Fruit fly (Drosophila melanogaster) whole organism, embryonic: ENCODE data around the gene CG15019.

ENCODE experiments used
- Ada2b ChIP-seq: fragments of 200-800 bp; sonication (Bioruptor generic); IDR thresholded peaks from 2 replicates; pipeline ENCODE4 v1.3.6; 2022; ENCODE audit warnings: missing biosample characterization, missing genetic modification characterization
- Atf-2 ChIP-seq: fragments of 200-800 bp; sonication (Bioruptor generic); optimal IDR thresholded peaks from 2 replicates; lab custom pipeline; 2016; ENCODE audit warnings: missing biosample characterization, missing genetic modification characterization
- Blimp-1 ChIP-seq: fragments of 200-800 bp; sonication (Bioruptor generic); optimal IDR thresholded peaks from 3 replicates; lab custom pipeline; 2018; ENCODE audit warnings: missing biosample characterization, missing genetic modification characterization, mild to moderate bottlenecking, moderate library complexity, missing genetic modification reagents
- CG10431 ChIP-seq: fragments of 200-800 bp; sonication (Bioruptor generic); optimal IDR thresholded peaks from 3 replicates; lab custom pipeline; 2018; ENCODE audit warnings: missing biosample characterization, mild to moderate bottlenecking, missing genetic modification characterization
- CG11504 ChIP-seq: fragments of 200-800 bp; sonication (Bioruptor generic); optimal IDR thresholded peaks from 3 replicates; lab custom pipeline; 2019; ENCODE audit warnings: missing biosample characterization, mild to moderate bottlenecking, missing genetic modification characterization, moderate library complexity
- CG11560 ChIP-seq: fragments of 200-800 bp; sonication (Bioruptor generic); IDR thresholded peaks from 3 replicates; pipeline ENCODE4 v1.3.6; 2022; ENCODE audit warnings: missing biosample characterization, missing genetic modification characterization
- CG12744 ChIP-seq: fragments of 200-800 bp; sonication (Bioruptor generic); optimal IDR thresholded peaks from 2 replicates; lab custom pipeline; 2016; ENCODE audit warnings: missing biosample characterization, missing genetic modification characterization
- CG14014 ChIP-seq: fragments of 200-800 bp; sonication (Bioruptor generic); IDR thresholded peaks from 2 replicates; pipeline ENCODE4 v1.3.6; 2022; ENCODE audit warnings: missing biosample characterization, missing genetic modification characterization
- CG16815 ChIP-seq: fragments of 200-800 bp; sonication (Bioruptor generic); optimal IDR thresholded peaks from 3 replicates; lab custom pipeline; 2017; ENCODE audit warnings: missing biosample characterization, mild to moderate bottlenecking, missing genetic modification characterization
- CG16863 ChIP-seq: fragments of 200-800 bp; sonication (Bioruptor generic); optimal IDR thresholded peaks from 3 replicates; lab custom pipeline; 2016; ENCODE audit warnings: missing biosample characterization, missing genetic modification characterization
- CG17385 ChIP-seq: fragments of 200-800 bp; sonication (Bioruptor generic); optimal IDR thresholded peaks from 3 replicates; lab custom pipeline; 2018; ENCODE audit warnings: missing biosample characterization, mild to moderate bottlenecking, missing genetic modification characterization
- CG17829 ChIP-seq: fragments of 200-800 bp; optimal IDR thresholded peaks from 2 replicates; lab custom pipeline; 2019; ENCODE audit warnings: missing biosample characterization, mild to moderate bottlenecking, missing genetic modification characterization, moderate library complexity
- CG18619 ChIP-seq: fragments of 200-800 bp; sonication (Bioruptor generic); optimal IDR thresholded peaks from 3 replicates; lab custom pipeline; 2017; ENCODE audit warnings: missing biosample characterization, mild to moderate bottlenecking, missing genetic modification characterization
- CG3065 ChIP-seq: fragments of 200-800 bp; sonication (Bioruptor generic); optimal IDR thresholded peaks from 2 replicates; lab custom pipeline; 2016; ENCODE audit warnings: missing biosample characterization, missing genetic modification characterization
- CG3838 ChIP-seq: fragments of 200-800 bp; sonication (Bioruptor generic); optimal IDR thresholded peaks from 3 replicates; lab custom pipeline; 2016; ENCODE audit warnings: missing biosample characterization, missing genetic modification characterization
- CG4360 ChIP-seq: fragments of 200-800 bp; sonication (Bioruptor generic); IDR thresholded peaks from 2 replicates; pipeline ENCODE4 v1.3.6; 2022; ENCODE audit warnings: missing biosample characterization, missing genetic modification characterization
- CG8388 ChIP-seq: fragments of 200-800 bp; sonication (Bioruptor generic); optimal IDR thresholded peaks from 2 replicates; lab custom pipeline; 2019; ENCODE audit warnings: missing biosample characterization, mild to moderate bottlenecking, missing genetic modification characterization, moderate library complexity
- CG9215 ChIP-seq: fragments of 200-800 bp; sonication (Bioruptor generic); IDR thresholded peaks from 2 replicates; pipeline ENCODE4 v1.3.6; 2022; ENCODE audit warnings: missing biosample characterization, missing genetic modification characterization
- CG9817 ChIP-seq: fragments of 200-800 bp; sonication (Bioruptor generic); optimal IDR thresholded peaks from 2 replicates; lab custom pipeline; 2018; ENCODE audit warnings: missing biosample characterization, mild to moderate bottlenecking, missing genetic modification characterization, moderate library complexity
- CrebB ChIP-seq: fragments of 200-800 bp; sonication (Bioruptor generic); optimal IDR thresholded peaks from 3 replicates; lab custom pipeline; 2018; ENCODE audit warnings: missing biosample characterization, mild to moderate bottlenecking, missing genetic modification characterization
- D19A ChIP-seq: fragments of 200-800 bp; optimal IDR thresholded peaks from 3 replicates; lab custom pipeline; 2019; ENCODE audit warnings: missing biosample characterization, mild to moderate bottlenecking, missing genetic modification characterization, moderate library complexity
- D19B ChIP-seq: fragments of 200-800 bp; sonication (Bioruptor generic); optimal IDR thresholded peaks from 2 replicates; lab custom pipeline; 2017; ENCODE audit warnings: missing biosample characterization, mild to moderate bottlenecking, missing genetic modification characterization
- ERR ChIP-seq: fragments of 200-800 bp; sonication (Bioruptor generic); optimal IDR thresholded peaks from 2 replicates; lab custom pipeline; 2016; ENCODE audit warnings: missing biosample characterization, missing genetic modification characterization
- Fer2 ChIP-seq: fragments of 200-800 bp; sonication (Bioruptor generic); optimal IDR thresholded peaks from 2 replicates; lab custom pipeline; 2018; ENCODE audit warnings: missing biosample characterization, mild to moderate bottlenecking, missing genetic modification characterization, moderate library complexity
- Fer3 ChIP-seq: fragments of 200-800 bp; sonication (Bioruptor generic); optimal IDR thresholded peaks from 2 replicates; lab custom pipeline; 2018; ENCODE audit warnings: missing biosample characterization, mild to moderate bottlenecking, missing genetic modification characterization, moderate library complexity
- Hr39 ChIP-seq: fragments of >200 bp; optimal IDR thresholded peaks from 2 replicates; lab custom pipeline; 2017
- Scr ChIP-seq: fragments of 200-800 bp; sonication (Bioruptor generic); IDR thresholded peaks from 2 replicates; pipeline ENCODE4 v1.3.6; 2022; ENCODE audit warnings: missing biosample characterization, missing genetic modification characterization; ENCODE audit not compliant: partially characterized antibody
- Sry-β ChIP-seq: fragments of 200-800 bp; sonication (Bioruptor generic); optimal IDR thresholded peaks from 2 replicates; lab custom pipeline; 2018; ENCODE audit warnings: missing biosample characterization, mild to moderate bottlenecking, missing genetic modification characterization, moderate library complexity
- bab2 ChIP-seq: fragments of 200-800 bp; sonication (Bioruptor generic); optimal IDR thresholded peaks from 2 replicates; lab custom pipeline; 2016; ENCODE audit warnings: missing biosample characterization, missing genetic modification characterization
- bowl ChIP-seq: fragments of 200-800 bp; sonication (Bioruptor generic); IDR thresholded peaks from 2 replicates; pipeline ENCODE4 v1.3.6; 2022; ENCODE audit warnings: missing biosample characterization, missing genetic modification characterization
- caup ChIP-seq: fragments of 200-800 bp; sonication (Bioruptor generic); optimal IDR thresholded peaks from 3 replicates; lab custom pipeline; 2017; ENCODE audit warnings: missing biosample characterization, mild to moderate bottlenecking, missing genetic modification characterization, moderate library complexity; ENCODE audit not compliant: severe bottlenecking
- da ChIP-seq: fragments of 200-800 bp; sonication (Bioruptor generic); optimal IDR thresholded peaks from 2 replicates; lab custom pipeline; 2016; ENCODE audit warnings: missing biosample characterization, missing genetic modification characterization
- danr ChIP-seq: fragments of 200-800 bp; sonication (Bioruptor generic); IDR thresholded peaks from 2 replicates; pipeline ENCODE4 v1.3.6; 2022; ENCODE audit warnings: missing biosample characterization, missing genetic modification characterization
- emc ChIP-seq: fragments of 200-800 bp; sonication (Bioruptor generic); optimal IDR thresholded peaks from 2 replicates; lab custom pipeline; 2016; ENCODE audit warnings: missing biosample characterization, missing genetic modification characterization
- eyg ChIP-seq: fragments of 200-800 bp; sonication (Bioruptor generic); optimal IDR thresholded peaks from 3 replicates; lab custom pipeline; 2016; ENCODE audit warnings: missing biosample characterization, missing genetic modification characterization
- fd64A ChIP-seq: fragments of 200-800 bp; sonication (Bioruptor generic); optimal IDR thresholded peaks from 3 replicates; lab custom pipeline; 2018; ENCODE audit warnings: missing biosample characterization, mild to moderate bottlenecking, missing genetic modification characterization
- fd96Cb ChIP-seq: fragments of 200-800 bp; sonication (Bioruptor generic); optimal IDR thresholded peaks from 2 replicates; lab custom pipeline; 2018; ENCODE audit warnings: missing biosample characterization, mild to moderate bottlenecking, missing genetic modification characterization, moderate library complexity
- gro ChIP-seq: fragments of 200-800 bp; sonication (Bioruptor generic); optimal IDR thresholded peaks from 2 replicates; lab custom pipeline; 2016; ENCODE audit warnings: missing biosample characterization, missing genetic modification characterization
- ken ChIP-seq: fragments of 200-800 bp; sonication (Bioruptor generic); IDR thresholded peaks from 3 replicates; pipeline ENCODE4 v1.3.6; 2022; ENCODE audit warnings: missing biosample characterization, missing genetic modification characterization
- nerfin-1 ChIP-seq: fragments of 200-800 bp; sonication (Bioruptor generic); optimal IDR thresholded peaks from 3 replicates; lab custom pipeline; 2019; ENCODE audit warnings: missing biosample characterization, mild to moderate bottlenecking, missing genetic modification characterization, moderate library complexity
- odd ChIP-seq: fragments of 200-800 bp; sonication (Bioruptor generic); optimal IDR thresholded peaks from 2 replicates; lab custom pipeline; 2017; ENCODE audit warnings: missing biosample characterization, mild to moderate bottlenecking, missing genetic modification characterization
- org-1 ChIP-seq: fragments of 200-800 bp; sonication (Bioruptor generic); optimal IDR thresholded peaks from 2 replicates; lab custom pipeline; 2017; ENCODE audit warnings: missing biosample characterization, missing genetic modification characterization
- pan ChIP-seq, 4 experiments: fragments of >200 bp in 3 of 4; fragments of 200-800 bp in 1 of 4; sonication (Bioruptor generic) in 1 of 4; optimal IDR thresholded peaks in 3 of 4; IDR thresholded peaks in 1 of 4; 2 replicates each; pipeline versions ENCODE4 v1.3.6 to Lab custom; 2017 to 2022; ENCODE audit warnings: missing biosample characterization in 2 of 4, missing genetic modification characterization in 2 of 4, mixed read lengths in 1 of 4
- pho ChIP-seq: fragments of 200-800 bp; sonication (Bioruptor generic); optimal IDR thresholded peaks from 2 replicates; lab custom pipeline; 2016; ENCODE audit warnings: missing biosample characterization, missing genetic modification characterization
- phol ChIP-seq: fragments of 200-800 bp; sonication (Bioruptor generic); optimal IDR thresholded peaks from 3 replicates; lab custom pipeline; 2018; ENCODE audit warnings: missing biosample characterization, mild to moderate bottlenecking, missing genetic modification characterization, moderate library complexity
- sr ChIP-seq: fragments of 200-800 bp; sonication (Bioruptor generic); IDR thresholded peaks from 3 replicates; pipeline ENCODE4 v1.3.6; 2022; ENCODE audit warnings: missing biosample characterization, missing genetic modification characterization
- sug ChIP-seq: fragments of 200-800 bp; optimal IDR thresholded peaks from 2 replicates; lab custom pipeline; 2019; ENCODE audit warnings: missing biosample characterization, mild to moderate bottlenecking, missing genetic modification characterization, moderate library complexity
- unc-4 ChIP-seq: fragments of 200-800 bp; sonication (Bioruptor generic); IDR thresholded peaks from 2 replicates; pipeline ENCODE4 v1.3.6; 2022; ENCODE audit warnings: missing biosample characterization, missing genetic modification characterization; ENCODE audit not compliant: partially characterized antibody
- zen ChIP-seq: fragments of 200-800 bp; sonication (Bioruptor generic); optimal IDR thresholded peaks from 3 replicates; lab custom pipeline; 2018; ENCODE audit warnings: missing biosample characterization, mild to moderate bottlenecking, missing genetic modification characterization, moderate library complexity
- zen2 ChIP-seq: fragments of 200-800 bp; sonication (Bioruptor generic); IDR thresholded peaks from 3 replicates; pipeline ENCODE4 v1.3.6; 2022; ENCODE audit warnings: missing biosample characterization, missing genetic modification characterization; ENCODE audit not compliant: partially characterized antibody

CG15019 gene

dm6 chr3L:4380231-4380645 lies 25.6 kb downstream of the CG15019 start, which contains the start of gene DopEcR (continued):
- TF ChIP-seq caup (GFP tag; lab: Kevin White, UChicago) (no peak), org-1 (GFP tag; lab: Kevin White, UChicago) (no peak), Ada2b (GFP tag; lab: Robert Waterston, UW) (no peak), fd96Cb (no peak), CG3838 (GFP tag; lab: Kevin White, UChicago) (no peak), ken (GFP tag; lab: Robert Waterston, UW) (0 out of 3 replicates have a peak, but pooled peaks have one; percentile 50), zen (tag; lab: Kevin White, UChicago) (no peak), pan (optimal IDR thresholded peaks at IDR 0.05; lab: Kevin White, UChicago) (no peak), pan (GFP tag; optimal IDR thresholded peaks at IDR 0.05 in 1 of 2, IDR thresholded peaks at IDR 0.05 in 1 of 2) (no peak), bab2 (GFP tag; lab: Kevin White, UChicago) (no peak), da (GFP tag; lab: Kevin White, UChicago) (no peak), CG10431 (GFP tag; lab: Kevin White, UChicago) (peak; percentile 24), CG16863 (no peak), nerfin-1 (tag; lab: Kevin White, UChicago) (peak; percentile 60), eyg (no peak), CG18619 (no peak), Blimp-1 (GFP tag; lab: Kevin White, UChicago) (peak; percentile 38), phol (no peak), CG17829 (tag; lab: Kevin White, UChicago) (peak; percentile 5), CG3065 (GFP tag; lab: Kevin White, UChicago) (no peak), CG8388 (GFP tag; lab: Kevin White, UChicago) (peak; percentile 50), CG9817 (tag; lab: Kevin White, UChicago) (no peak), Scr (GFP tag; lab: Robert Waterston, UW) (no peak), sr (GFP tag; lab: Robert Waterston, UW) (0 out of 3 replicates have a peak, but pooled peaks have one; percentile 22), CG12744 (GFP tag; lab: Kevin White, UChicago) (no peak), Fer2 (no peak), CG17385 (GFP tag; lab: Kevin White, UChicago) (peak; percentile 19), CG9215 (GFP tag; lab: Robert Waterston, UW) (no peak), unc-4 (GFP tag; lab: Robert Waterston, UW) (no peak), odd (no peak), emc (GFP tag; lab: Kevin White, UChicago) (no peak), CG11504 (tag; lab: Kevin White, UChicago) (peak; percentile 33), CG16815 (GFP tag; lab: Kevin White, UChicago) (no peak), ERR (GFP tag; lab: Kevin White, UChicago) (no peak), bowl (GFP tag; lab: Robert Waterston, UW) (no peak), D19B (no peak), CG11560 (no peak), sug (tag; lab: Kevin White, UChicago) (no peak), Sry-β (GFP tag; lab: Kevin White, UChicago) (no peak), zen2 (GFP tag; lab: Robert Waterston, UW) (peak; percentile 52; the same call in 2 of the 3 replicates), Hr39 (lab: Kevin White, UChicago) (no peak), pho (GFP tag; lab: Kevin White, UChicago) (no peak), D19A (no peak), Atf-2 (GFP tag; lab: Kevin White, UChicago) (no peak), danr (GFP tag; lab: Robert Waterston, UW) (no peak), CG14014 (GFP tag; lab: Robert Waterston, UW) (peak; percentile 16; the same call in 1 of the 2 replicates), Fer3 (tag; lab: Kevin White, UChicago) (no peak), fd64A (peak; percentile 46), gro (GFP tag; lab: Kevin White, UChicago) (no peak), CrebB (tag; lab: Kevin White, UChicago) (no peak), CG4360 (GFP tag; lab: Robert Waterston, UW) (peak; percentile 84)
